Fruit fly (Drosophila melanogaster) whole organism, embryonic: ENCODE measurements around the gene anox.

Experiments
- ATbp ChIP-seq: fragments of 200-800 bp; sonication (Bioruptor generic); optimal IDR thresholded peaks from 2 replicates; lab custom pipeline; 2017; ENCODE audit warnings: missing biosample characterization, mild to moderate bottlenecking, missing genetic modification characterization, missing genetic modification reagents
- Adf1 ChIP-seq: fragments of 200-800 bp; sonication (Bioruptor generic); IDR thresholded peaks from 2 replicates; pipeline ENCODE4 v1.3.6; 2022; ENCODE audit warnings: missing biosample characterization, missing genetic modification characterization
- Asciz ChIP-seq: fragments of 200-800 bp; sonication (Bioruptor generic); optimal IDR thresholded peaks from 2 replicates; lab custom pipeline; 2017; ENCODE audit warnings: missing biosample characterization, mild to moderate bottlenecking, missing genetic modification characterization, missing genetic modification reagents
- C15 ChIP-seq: fragments of 200-800 bp; sonication (Bioruptor generic); IDR thresholded peaks from 3 replicates; pipeline ENCODE4 v1.3.6; 2022; ENCODE audit warnings: missing biosample characterization, missing genetic modification characterization
- CG10321 ChIP-seq: fragments of 200-800 bp; sonication (Bioruptor generic); IDR thresholded peaks from 2 replicates; pipeline ENCODE4 v1.3.6; 2022; ENCODE audit warnings: missing biosample characterization, missing genetic modification characterization
- CG10366 ChIP-seq: fragments of 200-800 bp; sonication (Bioruptor generic); IDR thresholded peaks from 2 replicates; pipeline ENCODE4 v1.3.6; 2022; ENCODE audit warnings: missing biosample characterization, missing genetic modification characterization
- CG10431 ChIP-seq: fragments of 200-800 bp; sonication (Bioruptor generic); optimal IDR thresholded peaks from 3 replicates; lab custom pipeline; 2018; ENCODE audit warnings: missing biosample characterization, mild to moderate bottlenecking, missing genetic modification characterization
- CG11696 ChIP-seq: fragments of 200-800 bp; sonication (Bioruptor generic); IDR thresholded peaks from 2 replicates; pipeline ENCODE4 v1.3.6; 2022; ENCODE audit warnings: missing biosample characterization, missing genetic modification characterization
- CG11723 ChIP-seq: fragments of 200-800 bp; sonication (Bioruptor generic); optimal IDR thresholded peaks from 2 replicates; lab custom pipeline; 2017; ENCODE audit warnings: missing biosample characterization, mild to moderate bottlenecking, missing genetic modification characterization
- CG12219 ChIP-seq: fragments of 200-800 bp; sonication (Bioruptor generic); optimal IDR thresholded peaks from 3 replicates; lab custom pipeline; 2018; ENCODE audit warnings: missing biosample characterization, mild to moderate bottlenecking, missing genetic modification characterization
- CG12769 ChIP-seq: fragments of 200-800 bp; sonication (Bioruptor generic); optimal IDR thresholded peaks from 2 replicates; lab custom pipeline; 2019; ENCODE audit warnings: missing biosample characterization, mild to moderate bottlenecking, missing genetic modification characterization, moderate library complexity
- CG14710 ChIP-seq: fragments of 200-800 bp; sonication (Bioruptor generic); optimal IDR thresholded peaks from 3 replicates; lab custom pipeline; 2019; ENCODE audit warnings: missing biosample characterization, mild to moderate bottlenecking, missing genetic modification characterization, moderate library complexity
- CG14860 ChIP-seq: fragments of 200-800 bp; sonication (Bioruptor generic); IDR thresholded peaks from 3 replicates; pipeline ENCODE4 v1.3.6; 2022; ENCODE audit warnings: missing biosample characterization, missing genetic modification characterization; ENCODE audit not compliant: partially characterized antibody
- CG17186 ChIP-seq: fragments of 200-800 bp; sonication (Bioruptor generic); optimal IDR thresholded peaks from 3 replicates; lab custom pipeline; 2017; ENCODE audit warnings: missing biosample characterization, missing genetic modification reagents, missing genetic modification characterization
- CG17359 ChIP-seq: fragments of 200-800 bp; sonication (Bioruptor generic); optimal IDR thresholded peaks from 3 replicates; lab custom pipeline; 2018; ENCODE audit warnings: missing biosample characterization, mild to moderate bottlenecking, missing genetic modification characterization, moderate library complexity
- CG17912 ChIP-seq: fragments of 200-800 bp; sonication (Bioruptor generic); optimal IDR thresholded peaks from 2 replicates; lab custom pipeline; 2018; ENCODE audit warnings: missing biosample characterization, mild to moderate bottlenecking, missing genetic modification characterization
- CG18599 ChIP-seq: fragments of 200-800 bp; sonication (Bioruptor generic); optimal IDR thresholded peaks from 3 replicates; lab custom pipeline; 2017; ENCODE audit warnings: missing biosample characterization, missing genetic modification characterization, mild to moderate bottlenecking, moderate library complexity, missing genetic modification reagents
- CG3065 ChIP-seq: fragments of 200-800 bp; sonication (Bioruptor generic); optimal IDR thresholded peaks from 2 replicates; lab custom pipeline; 2016; ENCODE audit warnings: missing biosample characterization, missing genetic modification characterization
- CG3407 ChIP-seq: fragments of 200-800 bp; sonication (Bioruptor generic); optimal IDR thresholded peaks from 2 replicates; lab custom pipeline; 2018; ENCODE audit warnings: missing biosample characterization, mild to moderate bottlenecking, missing genetic modification characterization
- CG34224 ChIP-seq: fragments of 200-800 bp; sonication (Bioruptor generic); IDR thresholded peaks from 3 replicates; pipeline ENCODE4 v1.3.6; 2022; ENCODE audit warnings: missing biosample characterization, missing genetic modification characterization; ENCODE audit not compliant: partially characterized antibody
- CG34422 ChIP-seq: fragments of 200-800 bp; sonication (Bioruptor generic); IDR thresholded peaks from 3 replicates; pipeline ENCODE4 v1.3.6; 2022; ENCODE audit warnings: missing biosample characterization, missing genetic modification characterization
- CG5180 ChIP-seq: fragments of 200-800 bp; sonication (Bioruptor generic); optimal IDR thresholded peaks from 3 replicates; lab custom pipeline; 2017; ENCODE audit warnings: missing biosample characterization, missing genetic modification characterization, mild to moderate bottlenecking, moderate library complexity, missing genetic modification reagents
- CG6175 ChIP-seq: fragments of 200-800 bp; sonication (Bioruptor generic); IDR thresholded peaks from 3 replicates; pipeline ENCODE4 v1.3.6; 2022; ENCODE audit warnings: missing biosample characterization, missing genetic modification characterization
- CG6813 ChIP-seq: fragments of 200-800 bp; sonication (Bioruptor generic); optimal IDR thresholded peaks from 2 replicates; lab custom pipeline; 2017; ENCODE audit warnings: missing biosample characterization, missing genetic modification characterization, mild to moderate bottlenecking, moderate library complexity, missing genetic modification reagents
- CG7271 ChIP-seq: fragments of 200-800 bp; sonication (Bioruptor generic); optimal IDR thresholded peaks from 2 replicates; lab custom pipeline; 2018; ENCODE audit warnings: missing biosample characterization, mild to moderate bottlenecking, missing genetic modification characterization, moderate library complexity
- CG8290 ChIP-seq, 3 experiments: fragments of 200-800 bp; sonication (Bioruptor generic); optimal IDR thresholded peaks; 2 replicates each; lab custom pipeline; 2016 to 2019; ENCODE audit warnings: missing biosample characterization in 3 of 3, missing genetic modification characterization in 3 of 3, mild to moderate bottlenecking in 2 of 3, moderate library complexity in 1 of 3
- CG8359 ChIP-seq: fragments of 200-800 bp; sonication (Bioruptor generic); optimal IDR thresholded peaks from 2 replicates; lab custom pipeline; 2017; ENCODE audit warnings: missing biosample characterization, mild to moderate bottlenecking, missing genetic modification characterization, borderline replicate concordance
- CG8478 ChIP-seq: fragments of >200 bp; optimal IDR thresholded peaks from 2 replicates; lab custom pipeline; 2018
- D19A ChIP-seq: fragments of 200-800 bp; optimal IDR thresholded peaks from 3 replicates; lab custom pipeline; 2019; ENCODE audit warnings: missing biosample characterization, mild to moderate bottlenecking, missing genetic modification characterization, moderate library complexity
- Gsc ChIP-seq: fragments of 200-800 bp; sonication (Bioruptor generic); IDR thresholded peaks from 2 replicates; pipeline ENCODE4 v1.3.6; 2022; ENCODE audit warnings: missing biosample characterization, missing genetic modification characterization
- Lpt ChIP-seq: fragments of >200 bp; optimal IDR thresholded peaks from 2 replicates; lab custom pipeline; 2018; ENCODE audit warnings: missing biosample characterization, missing genetic modification characterization
- PHDP ChIP-seq: fragments of 200-800 bp; sonication (Bioruptor generic); optimal IDR thresholded peaks from 3 replicates; lab custom pipeline; 2018; ENCODE audit warnings: missing biosample characterization, mild to moderate bottlenecking, missing genetic modification characterization, moderate library complexity
- Rx ChIP-seq: fragments of 200-800 bp; sonication (Bioruptor generic); IDR thresholded peaks from 2 replicates; pipeline ENCODE4 v1.3.6; 2022; ENCODE audit warnings: missing biosample characterization, missing genetic modification characterization
- Spps ChIP-seq: fragments of 200-800 bp; sonication (Bioruptor generic); optimal IDR thresholded peaks from 2 replicates; lab custom pipeline; 2018; ENCODE audit warnings: missing biosample characterization, mild to moderate bottlenecking, missing genetic modification characterization
- Taf1 ChIP-seq: fragments of 200-800 bp; sonication (Bioruptor generic); IDR thresholded peaks from 2 replicates; pipeline ENCODE4 v1.3.6; 2022; ENCODE audit warnings: missing biosample characterization, missing genetic modification characterization
- br ChIP-seq: fragments of >200 bp; optimal IDR thresholded peaks from 2 replicates; lab custom pipeline; 2017
- btn ChIP-seq: fragments of 200-800 bp; sonication (Bioruptor generic); optimal IDR thresholded peaks from 2 replicates; lab custom pipeline; 2016; ENCODE audit warnings: missing biosample characterization, missing genetic modification characterization
- chinmo ChIP-seq: fragments of 200-800 bp; sonication (Bioruptor generic); IDR thresholded peaks from 4 replicates; pipeline ENCODE4 v1.3.6; 2022; ENCODE audit warnings: missing biosample characterization, missing genetic modification characterization; ENCODE audit not compliant: partially characterized antibody
- crol ChIP-seq: fragments of 200-800 bp; sonication (Bioruptor generic); IDR thresholded peaks from 2 replicates; pipeline ENCODE4 v1.3.6; 2022; ENCODE audit warnings: missing biosample characterization, missing genetic modification characterization
- da ChIP-seq: fragments of 200-800 bp; sonication (Bioruptor generic); optimal IDR thresholded peaks from 2 replicates; lab custom pipeline; 2016; ENCODE audit warnings: missing biosample characterization, missing genetic modification characterization
- dimm ChIP-seq: fragments of 200-800 bp; sonication (Bioruptor generic); IDR thresholded peaks from 2 replicates; pipeline ENCODE4 v1.3.6; 2022; ENCODE audit warnings: missing biosample characterization, missing genetic modification characterization
- gro ChIP-seq: fragments of 200-800 bp; sonication (Bioruptor generic); optimal IDR thresholded peaks from 2 replicates; lab custom pipeline; 2016; ENCODE audit warnings: missing biosample characterization, missing genetic modification characterization
- hbn ChIP-seq: fragments of 200-800 bp; sonication (Bioruptor generic); IDR thresholded peaks from 2 replicates; pipeline ENCODE4 v1.3.6; 2022; ENCODE audit warnings: missing biosample characterization, missing genetic modification characterization; ENCODE audit not compliant: partially characterized antibody
- maf-S ChIP-seq: fragments of 200-800 bp; sonication (Bioruptor generic); optimal IDR thresholded peaks from 2 replicates; lab custom pipeline; 2016; ENCODE audit warnings: missing biosample characterization, missing genetic modification characterization
- nmo ChIP-seq: fragments of 200-800 bp; sonication (Bioruptor generic); optimal IDR thresholded peaks from 2 replicates; lab custom pipeline; 2018; ENCODE audit warnings: missing biosample characterization, mild to moderate bottlenecking, missing genetic modification characterization, moderate library complexity
- ssp ChIP-seq: fragments of 200-800 bp; sonication (Bioruptor generic); IDR thresholded peaks from 2 replicates; pipeline ENCODE4 v1.3.6; 2022; ENCODE audit warnings: missing biosample characterization, missing genetic modification characterization
- tio ChIP-seq: fragments of 200-800 bp; sonication (Bioruptor generic); optimal IDR thresholded peaks from 2 replicates; lab custom pipeline; 2017; ENCODE audit warnings: missing biosample characterization, missing genetic modification characterization, inconsistent platforms
- twi ChIP-seq: fragments of 200-800 bp; optimal IDR thresholded peaks from 2 replicates; lab custom pipeline; 2019; ENCODE audit warnings: missing biosample characterization, mild to moderate bottlenecking, missing genetic modification characterization, moderate library complexity
- vfl ChIP-seq: fragments of 200-800 bp; sonication (Bioruptor generic); optimal IDR thresholded peaks from 2 replicates; lab custom pipeline; 2016; ENCODE audit warnings: missing biosample characterization, missing genetic modification characterization

anox gene

dm6 chrX:21366311-21366990 lies 47.4 kb upstream of the anox start (continued):
- TF ChIP-seq CG14710 = peak; percentile 91
- TF ChIP-seq ssp (GFP tag; lab: Robert Waterston, UW) = peak; percentile 79
- no peak for TF ChIP-seq CG7271
- peak; percentile 14 for TF ChIP-seq gro (GFP tag; lab: Kevin White, UChicago)
- peak; percentile 78 for TF ChIP-seq CG10431
- no peak for TF ChIP-seq CG6175
- TF ChIP-seq CG10321 (GFP tag; lab: Robert Waterston, UW) = peak; percentile 62; the same call in 1 of the 2 replicates
- no peak; the same call in none of the 2 replicates for TF ChIP-seq Rx (GFP tag; lab: Robert Waterston, UW)
- TF ChIP-seq CG34422 = peak; percentile 88
- TF ChIP-seq CG14860 (GFP tag; lab: Robert Waterston, UW) = no peak
- peak; percentile 35 for TF ChIP-seq maf-S (GFP tag; lab: Kevin White, UChicago)
- TF ChIP-seq ATbp = peak; percentile 92
- 0 out of 2 replicates have a peak, but pooled peaks have one; percentile 32 for TF ChIP-seq CG11696 (GFP tag; lab: Robert Waterston, UW)
- peak; percentile 34 for TF ChIP-seq vfl (GFP tag; lab: Kevin White, UChicago)
- peak; percentile 69 for TF ChIP-seq CG3065 (GFP tag; lab: Kevin White, UChicago)
- TF ChIP-seq Asciz (GFP tag; lab: Kevin White, UChicago) = peak; percentile 88
- TF ChIP-seq CG8359 (GFP tag; lab: Kevin White, UChicago) = peak; percentile 63
- peak; percentile 63; the same call in 1 of the 3 replicates for TF ChIP-seq C15 (GFP tag; lab: Robert Waterston, UW)
- TF ChIP-seq CG12769 (tag; lab: Kevin White, UChicago) = peak; percentile 82
- peak; percentile 97 for TF ChIP-seq CG18599 (GFP tag; lab: Kevin White, UChicago)
- no peak for TF ChIP-seq CG34224 (GFP tag; lab: Robert Waterston, UW)
- TF ChIP-seq da (GFP tag; lab: Kevin White, UChicago) = no peak
- no peak for TF ChIP-seq hbn (GFP tag; lab: Robert Waterston, UW)
- TF ChIP-seq CG3407 = peak; percentile 88
- TF ChIP-seq btn (GFP tag; lab: Kevin White, UChicago) = no peak
- peak; percentile 72 for TF ChIP-seq dimm (GFP tag; lab: Robert Waterston, UW)
- TF ChIP-seq tio (GFP tag; lab: Kevin White, UChicago) = peak; percentile 91
- no peak for TF ChIP-seq CG8478
- TF ChIP-seq CG11723 = peak; percentile 82
- peak; percentile 95 for TF ChIP-seq nmo (GFP tag; lab: Kevin White, UChicago)
- TF ChIP-seq Gsc (GFP tag; lab: Robert Waterston, UW) = peak; percentile 69
- TF ChIP-seq CG17359 (tag; lab: Kevin White, UChicago) = peak; percentile 94
- peak; percentile 93 for TF ChIP-seq PHDP (tag; lab: Kevin White, UChicago)
- TF ChIP-seq br = no peak
- peak; percentile 78 for TF ChIP-seq Spps (tag; lab: Kevin White, UChicago)
- TF ChIP-seq CG12219 (GFP tag; lab: Kevin White, UChicago) = peak; percentile 83
- peak; percentile 71 for TF ChIP-seq Taf1 (GFP tag; lab: Robert Waterston, UW)
- peak; percentile 70 for TF ChIP-seq Adf1 (GFP tag; lab: Robert Waterston, UW)
- TF ChIP-seq Lpt (GFP tag; lab: Kevin White, UChicago) = no peak
- TF ChIP-seq D19A = peak; percentile 88
- peak; percentile 83 for TF ChIP-seq CG5180 (GFP tag; lab: Kevin White, UChicago)
- TF ChIP-seq CG8290 (GFP tag; optimal IDR thresholded peaks at IDR 0.05; lab: Kevin White, UChicago) = peak; percentile 59
- TF ChIP-seq CG8290 (tag; optimal IDR thresholded peaks at IDR 0.05; lab: Kevin White, UChicago) = peak in 1 of 2 experiments; percentile 69
- peak; percentile 90 for TF ChIP-seq CG6813 (GFP tag; lab: Kevin White, UChicago)
- peak; percentile 84 for TF ChIP-seq crol (GFP tag; lab: Robert Waterston, UW)
- TF ChIP-seq CG10366 (GFP tag; lab: Robert Waterston, UW) = peak; percentile 87
- TF ChIP-seq twi (tag; lab: Kevin White, UChicago) = peak; percentile 84
- 0 out of 4 replicates have a peak, but pooled peaks have one; percentile 64 for TF ChIP-seq chinmo (GFP tag; lab: Robert Waterston, UW)
- TF ChIP-seq CG17912 (GFP tag; lab: Kevin White, UChicago) = no peak
- peak; percentile 33 for TF ChIP-seq CG17186 (GFP tag; lab: Kevin White, UChicago)
